Worm (Caenorhabditis elegans): ENCODE data around the gene ZK721.4.
A peak's percentile ranks its signal among the peaks of the same experiment; 100 is the strongest.

ZK721.4 gene

DNA sequence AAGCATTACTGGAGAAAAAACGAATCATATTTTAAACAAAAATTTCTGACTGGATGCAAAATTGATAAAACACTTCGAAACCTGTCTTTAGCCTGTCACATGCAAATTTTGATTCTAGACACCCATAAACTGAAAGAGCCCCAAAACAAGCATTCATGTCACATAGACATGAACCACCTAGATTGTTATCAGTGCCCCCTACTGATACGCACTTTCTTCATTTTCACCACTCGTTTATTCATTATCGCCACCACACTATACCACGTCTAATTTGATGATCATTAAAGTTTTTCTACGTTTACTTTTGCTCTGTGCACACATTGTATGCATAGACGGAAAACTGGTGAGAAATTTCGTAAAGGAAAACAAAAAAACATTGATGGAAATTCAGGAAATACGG is 33.3 kb downstream of the ZK721.4 start, which contains the start of gene cnnm-2:
Gene cnnm-2 (plus strand): TSS at position 190 of the 400 bp plus-strand sequence.
- TF ChIP-seq nhr-11 (tag; optimal IDR thresholded peaks at IDR 0.05) (no peak), pha-4 (tag; optimal IDR thresholded peaks at IDR 0.05) (peak; percentile 15), elt-2 (tag; optimal IDR thresholded peaks at IDR 0.05) (peak; percentile 89), aly-2 (tag; optimal IDR thresholded peaks at IDR 0.05) (no peak), pqm-1 (tag; optimal IDR thresholded peaks at IDR 0.05) (peak; percentile 63), nfya-1 (tag; optimal IDR thresholded peaks at IDR 0.05; ENCODE audit: insufficient read depth) (no peak), zag-1 (tag; optimal IDR thresholded peaks at IDR 0.05) (no peak)

DNA sequence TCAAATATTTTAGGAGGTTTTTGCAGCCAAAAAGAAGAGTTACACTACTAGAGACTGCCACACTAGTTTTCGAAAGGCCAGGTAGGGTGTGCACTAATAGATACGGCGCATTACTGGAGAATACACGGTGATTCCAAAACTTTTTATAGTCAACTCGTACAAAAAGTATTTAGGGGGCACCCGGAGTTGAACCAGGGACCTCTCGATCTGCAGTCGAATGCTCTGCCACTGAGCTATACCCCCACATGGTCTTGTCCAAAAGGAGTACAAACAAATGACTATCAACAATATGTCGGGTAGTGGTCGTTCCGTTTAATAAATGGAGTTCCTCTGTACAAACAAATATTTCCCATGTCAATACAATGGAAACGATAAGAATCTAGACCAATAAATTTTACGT is 39.3 kb downstream of the ZK721.4 start:
- no peak for TF ChIP-seq lin-39 (tag; optimal IDR thresholded peaks at IDR 0.05)
- TF ChIP-seq eor-1 (tag; optimal IDR thresholded peaks at IDR 0.05): no peak
- TF ChIP-seq elt-2 (tag; optimal IDR thresholded peaks at IDR 0.05): peak; percentile 47
- TF ChIP-seq fkh-2 (tag; optimal IDR thresholded peaks at IDR 0.05): no peak
- TF ChIP-seq unc-39 (tag; optimal IDR thresholded peaks at IDR 0.05): no peak
- TF ChIP-seq ztf-4 (tag; optimal IDR thresholded peaks at IDR 0.05): no peak
- no peak for TF ChIP-seq elt-1 (tag; optimal IDR thresholded peaks at IDR 0.05)
- no peak for TF ChIP-seq ceh-9 (tag; optimal IDR thresholded peaks at IDR 0.05)
- no peak for TF ChIP-seq lsy-12 (tag; optimal IDR thresholded peaks at IDR 0.05)
- no peak for TF ChIP-seq lin-15B (tag; optimal IDR thresholded peaks at IDR 0.05)
- no peak for TF ChIP-seq nhr-237 (tag; optimal IDR thresholded peaks at IDR 0.05)
- no peak for TF ChIP-seq snpc-4 (tag; optimal IDR thresholded peaks at IDR 0.05)
- no peak for TF ChIP-seq ama-1 (optimal IDR thresholded peaks at IDR 0.05)
- peak; percentile 43 for TF ChIP-seq pha-4 (tag; optimal IDR thresholded peaks at IDR 0.05)
- TF ChIP-seq pqm-1 (tag; optimal IDR thresholded peaks at IDR 0.05): peak; percentile 15

DNA sequence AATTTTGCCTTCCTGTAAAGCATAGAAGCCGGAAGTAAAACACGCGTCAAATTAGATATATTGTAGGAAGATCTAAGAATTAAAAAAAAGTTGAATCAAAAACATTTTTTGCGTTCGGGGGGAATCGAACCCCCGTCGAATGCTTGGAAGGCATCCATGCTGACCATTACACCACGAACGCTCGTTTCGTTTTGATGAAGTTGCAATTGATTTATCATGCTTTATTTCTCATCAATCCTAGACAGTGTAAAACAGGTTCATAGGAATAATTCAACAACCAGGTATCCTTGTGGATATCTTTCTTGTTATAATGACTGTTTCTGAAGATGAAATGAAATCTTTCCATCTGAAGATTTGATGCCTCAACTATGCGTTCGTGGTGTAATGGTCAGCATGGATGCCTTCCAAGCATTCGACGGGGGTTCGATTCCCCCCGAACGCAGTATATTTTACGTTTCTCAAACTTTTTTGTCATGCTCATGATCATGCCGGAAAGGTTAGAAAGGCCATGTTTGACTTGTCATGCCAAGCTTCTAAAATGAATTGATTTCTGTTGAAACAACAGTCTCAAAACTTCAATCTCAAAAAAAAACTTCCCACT is 41.3 kb downstream of the ZK721.4 start:
- TF ChIP-seq nhr-25 (tag; optimal IDR thresholded peaks at IDR 0.05) (peak; percentile 22), aly-2 (tag; optimal IDR thresholded peaks at IDR 0.05) (no peak), ceh-16 (tag; optimal IDR thresholded peaks at IDR 0.05) (no peak), nhr-43 (tag; optimal IDR thresholded peaks at IDR 0.05; ENCODE audit: poor library complexity, severe bottlenecking) (peak; percentile 52), ztf-11 (tag; optimal IDR thresholded peaks at IDR 0.05) (no peak), elt-2 (tag; optimal IDR thresholded peaks at IDR 0.05) (peak; percentile 14), ceh-82 (tag; optimal IDR thresholded peaks at IDR 0.05) (no peak), sea-2 (GFP tag; optimal IDR thresholded peaks at IDR 0.05) (no peak), daf-12 (tag; optimal IDR thresholded peaks at IDR 0.05) (no peak), nhr-11 (tag; optimal IDR thresholded peaks at IDR 0.05) (no peak)

DNA sequence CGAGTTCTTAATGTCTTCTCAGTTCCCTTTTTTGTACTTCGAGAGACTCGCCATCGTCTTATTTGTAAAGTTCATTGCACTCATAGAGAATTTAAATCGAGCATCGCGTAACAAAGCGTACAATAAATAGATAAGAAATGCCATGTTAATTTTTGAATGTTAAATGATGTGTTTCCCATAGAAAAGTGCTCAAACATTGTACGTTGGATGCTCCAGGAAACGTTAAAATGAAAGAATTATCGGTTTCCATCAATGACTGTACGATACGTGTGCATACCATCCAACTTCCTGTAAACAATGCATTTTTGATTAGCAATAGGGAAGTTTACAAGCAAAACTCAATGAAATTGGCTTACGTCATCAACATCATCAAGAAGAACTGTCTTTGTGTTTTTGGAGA is 42.0 kb downstream of the ZK721.4 start:
- TF ChIP-seq hmg-11 (tag; optimal IDR thresholded peaks at IDR 0.05) (no peak), nhr-28 (tag; optimal IDR thresholded peaks at IDR 0.05) (no peak), mml-1 (tag; optimal IDR thresholded peaks at IDR 0.05) (no peak), lsy-12 (tag; optimal IDR thresholded peaks at IDR 0.05) (no peak), sea-2 (GFP tag; optimal IDR thresholded peaks at IDR 0.05) (no peak), pha-4 (tag; optimal IDR thresholded peaks at IDR 0.05) (peak; percentile 31), elt-1 (tag; optimal IDR thresholded peaks at IDR 0.05) (no peak), nhr-11 (tag; optimal IDR thresholded peaks at IDR 0.05) (no peak), nfya-1 (tag; optimal IDR thresholded peaks at IDR 0.05; ENCODE audit: insufficient read depth) (no peak), fkh-10 (GFP tag; optimal IDR thresholded peaks at IDR 0.05) (no peak), zag-1 (tag; optimal IDR thresholded peaks at IDR 0.05) (no peak), nhr-25 (tag; optimal IDR thresholded peaks at IDR 0.05) (no peak), aly-2 (tag; optimal IDR thresholded peaks at IDR 0.05) (no peak), egl-5 (tag; optimal IDR thresholded peaks at IDR 0.05) (no peak), pqm-1 (tag; optimal IDR thresholded peaks at IDR 0.05) (peak; percentile 71), ztf-4 (tag; optimal IDR thresholded peaks at IDR 0.05) (no peak), elt-2 (tag; optimal IDR thresholded peaks at IDR 0.05) (peak; percentile 87), nhr-12 (tag; optimal IDR thresholded peaks at IDR 0.05) (no peak), jun-1 (tag; optimal IDR thresholded peaks at IDR 0.05) (peak; percentile 42), tbx-2 (tag; optimal IDR thresholded peaks at IDR 0.05) (no peak), elt-3 (tag; optimal IDR thresholded peaks at IDR 0.05) (no peak), ztf-11 (tag; optimal IDR thresholded peaks at IDR 0.05) (no peak), mdl-1 (tag; optimal IDR thresholded peaks at IDR 0.05) (no peak)
